Worm (Caenorhabditis elegans) whole organism, L3 larva: ENCODE results near the gene F54C4.4.
"Not testable (repeated sequence)": the region's sequence is repeated elsewhere in the genome, so short reads cannot be mapped to it uniquely, and the experiment has no call there.

Experiments used
- egl-27 ChIP-seq: sonication (generic microtip); optimal IDR thresholded peaks from 4 replicates; lab custom pipeline; 2017; ENCODE audit warnings: missing biosample characterization, missing genetic modification reagents, missing genetic modification characterization
- jun-1 ChIP-seq: fragments of 150-350 bp; optimal IDR thresholded peaks from 2 replicates; lab custom pipeline; 2014; ENCODE audit warnings: missing biosample characterization, missing genetic modification reagents, missing genetic modification characterization
- nhr-67 ChIP-seq: fragments of 150-350 bp; optimal IDR thresholded peaks from 2 replicates; lab custom pipeline; 2014; ENCODE audit warnings: missing biosample characterization, missing genetic modification characterization
- pqm-1 ChIP-seq: fragments of 150-350 bp; optimal IDR thresholded peaks from 2 replicates; lab custom pipeline; 2017; ENCODE audit warnings: missing biosample characterization, missing genetic modification characterization, inconsistent platforms

ce11 chrIII:97018-97417 is 9.8 kb upstream of the F54C4.4 start, which contains the start of gene C29F9.8:
- TF ChIP-seq nhr-67, jun-1, egl-27, pqm-1 (tag; lab: Kevin White, UChicago): not testable (repeated sequence)
